Fruit fly (Drosophila melanogaster): ENCODE results near the gene Pomp.
A peak's percentile ranks its signal among the peaks of the same experiment; 100 is the strongest.

Gene Pomp

dm6 chr2L:20805624-20806339, 18.3 kb downstream of the Pomp start (continued):
- peak; percentile 66 for TF ChIP-seq CG13624 (GFP tag; optimal IDR thresholded peaks at IDR 0.05)
- TF ChIP-seq ac (GFP tag; optimal IDR thresholded peaks at IDR 0.05): peak; percentile 62
- TF ChIP-seq chif (GFP tag; optimal IDR thresholded peaks at IDR 0.05): peak; percentile 83 to 84
- no peak for TF ChIP-seq Opbp (GFP tag; IDR thresholded peaks at IDR 0.05; ENCODE audit: partially characterized antibody)
- TF ChIP-seq CG4360 (GFP tag; IDR thresholded peaks at IDR 0.05): peak; percentile 69; the same call in 1 of the 2 replicates
- peak; percentile 71 for TF ChIP-seq CHES-1-like (GFP tag; optimal IDR thresholded peaks at IDR 0.05)
- TF ChIP-seq CG7357 (GFP tag; IDR thresholded peaks at IDR 0.05): peak; percentile 90
- peak; percentile 83 for TF ChIP-seq gcm2 (GFP tag; optimal IDR thresholded peaks at IDR 0.05)
- TF ChIP-seq az2 (GFP tag; optimal IDR thresholded peaks at IDR 0.05): peak; percentile 95
- peak; percentile 79 for TF ChIP-seq CG4707 (GFP tag; optimal IDR thresholded peaks at IDR 0.05)
- TF ChIP-seq scrt (GFP tag; optimal IDR thresholded peaks at IDR 0.05): peak; percentile 89
- peak; percentile 88 for TF ChIP-seq CG18764 (GFP tag; optimal IDR thresholded peaks at IDR 0.05)
- peak; percentile 97 for TF ChIP-seq CG12391 (tag; optimal IDR thresholded peaks at IDR 0.05)
- TF ChIP-seq sr (GFP tag; IDR thresholded peaks at IDR 0.05): peak; percentile 71; the same call in 2 of the 3 replicates
- peak; percentile 94 for TF ChIP-seq Blimp-1 (GFP tag; optimal IDR thresholded peaks at IDR 0.05)
- peak; percentile 96 for TF ChIP-seq run (tag; optimal IDR thresholded peaks at IDR 0.05)
- TF ChIP-seq Optix (GFP tag; IDR thresholded peaks at IDR 0.05): peak; percentile 91
- TF ChIP-seq zfh2 (GFP tag; optimal IDR thresholded peaks at IDR 0.05): peak; percentile 88
- TF ChIP-seq Ptx1 (GFP tag; IDR thresholded peaks at IDR 0.05): peak; percentile 98
- peak; percentile 76 for TF ChIP-seq mam (GFP tag; optimal IDR thresholded peaks at IDR 0.05)
- TF ChIP-seq CG11723 (GFP tag; optimal IDR thresholded peaks at IDR 0.05): peak; percentile 91
- peak; percentile 95 for TF ChIP-seq CG2875 (GFP tag; optimal IDR thresholded peaks at IDR 0.05)
- peak in 1 of 3 experiments; percentile 87 for TF ChIP-seq Stat92E (GFP tag; optimal IDR thresholded peaks at IDR 0.05)
- TF ChIP-seq tll (GFP tag; optimal IDR thresholded peaks at IDR 0.05): no peak
- peak; percentile 27; the same call in 1 of the 2 replicates for TF ChIP-seq Dref (GFP tag; IDR thresholded peaks at IDR 0.05)
- peak; percentile 95 for TF ChIP-seq sob (GFP tag; IDR thresholded peaks at IDR 0.05)
- peak; percentile 96 for TF ChIP-seq CG2120 (GFP tag; optimal IDR thresholded peaks at IDR 0.05)
- peak; percentile 96 for TF ChIP-seq Ets65A (GFP tag)
- TF ChIP-seq CG14710 (tag; optimal IDR thresholded peaks at IDR 0.05): peak; percentile 92
- peak; percentile 85 for TF ChIP-seq CG10274 (GFP tag; optimal IDR thresholded peaks at IDR 0.05)
- TF ChIP-seq Chrac-16 (GFP tag; optimal IDR thresholded peaks at IDR 0.05): peak; percentile 95
- TF ChIP-seq zen2 (GFP tag; IDR thresholded peaks at IDR 0.05; ENCODE audit: partially characterized antibody): no peak
- peak; percentile 89 for TF ChIP-seq nerfin-1 (tag; optimal IDR thresholded peaks at IDR 0.05)
- TF ChIP-seq Hr39 (optimal IDR thresholded peaks at IDR 0.05): no peak
- TF ChIP-seq tin (GFP tag; optimal IDR thresholded peaks at IDR 0.05): peak; percentile 90
- TF ChIP-seq CG18011 (GFP tag; optimal IDR thresholded peaks at IDR 0.05): peak; percentile 87
- TF ChIP-seq gt (GFP tag; IDR thresholded peaks at IDR 0.05): peak; percentile 75
- peak; percentile 95 for TF ChIP-seq cwo (GFP tag; optimal IDR thresholded peaks at IDR 0.05)
- TF ChIP-seq mirr (GFP tag; optimal IDR thresholded peaks at IDR 0.05): peak; percentile 80
- TF ChIP-seq Atf3 (GFP tag; optimal IDR thresholded peaks at IDR 0.05): peak; percentile 69
- TF ChIP-seq Awh (GFP tag; IDR thresholded peaks at IDR 0.05): peak; percentile 93
- peak; percentile 90 for TF ChIP-seq Bteb2 (GFP tag; optimal IDR thresholded peaks at IDR 0.05)
- TF ChIP-seq jumu (GFP tag; optimal IDR thresholded peaks at IDR 0.05): peak; percentile 69
- peak; percentile 74 for TF ChIP-seq sens-2 (GFP tag; IDR thresholded peaks at IDR 0.05)
- TF ChIP-seq CG13296 (GFP tag; optimal IDR thresholded peaks at IDR 0.05): peak; percentile 96
- TF ChIP-seq Drgx (GFP tag; IDR thresholded peaks at IDR 0.05): peak; percentile 82
- peak; percentile 71 for TF ChIP-seq dati (GFP tag; IDR thresholded peaks at IDR 0.05)
- TF ChIP-seq CG7372 (GFP tag; IDR thresholded peaks at IDR 0.05): peak; percentile 92
- TF ChIP-seq HLHmδ (GFP tag; optimal IDR thresholded peaks at IDR 0.05): no peak
